Worm (Caenorhabditis elegans) whole organism, early embryonic: Measurements from ENCODE around the gene F59E11.2.

ENCODE experiments used
- B0310.2 ChIP-seq: sonication (generic microtip); optimal IDR thresholded peaks from 2 replicates; lab custom pipeline; 2016; ENCODE audit warnings: mild to moderate bottlenecking, missing genetic modification characterization, missing compliant biosample characterization
- F13C5.2 ChIP-seq: sonication (generic microtip); optimal IDR thresholded peaks from 2 replicates; lab custom pipeline; 2017; ENCODE audit warnings: mild to moderate bottlenecking, missing genetic modification characterization, inconsistent platforms, missing compliant biosample characterization
- aly-1 ChIP-seq: sonication (generic microtip); optimal IDR thresholded peaks from 2 replicates; lab custom pipeline; 2016; ENCODE audit warnings: missing genetic modification characterization, missing compliant biosample characterization
- ama-1 ChIP-seq: fragments of 150-350 bp; optimal IDR thresholded peaks from 2 replicates; lab custom pipeline; 2014
- ceh-13 ChIP-seq: fragments of 200-800 bp; sonication (Bioruptor generic); optimal IDR thresholded peaks from 2 replicates; lab custom pipeline; 2018; ENCODE audit warnings: mild to moderate bottlenecking, missing genetic modification characterization, missing compliant biosample characterization
- ceh-36 ChIP-seq: sonication (generic microtip); optimal IDR thresholded peaks from 2 replicates; lab custom pipeline; 2016; ENCODE audit warnings: missing genetic modification characterization, inconsistent platforms, missing compliant biosample characterization
- ets-7 ChIP-seq: sonication (generic microtip); optimal IDR thresholded peaks from 2 replicates; lab custom pipeline; 2016; ENCODE audit warnings: missing genotype, missing genetic modification characterization, missing compliant biosample characterization
- flt-1 ChIP-seq: fragments of 200-800 bp; sonication (Bioruptor generic); IDR thresholded peaks from 2 replicates; pipeline ENCODE4 v1.3.6; 2022; ENCODE audit warnings: missing genetic modification characterization, missing compliant biosample characterization
- hmbx-1 ChIP-seq: sonication (generic microtip); optimal IDR thresholded peaks from 2 replicates; lab custom pipeline; 2016; ENCODE audit warnings: mild to moderate bottlenecking, missing genetic modification characterization, missing compliant biosample characterization
- hmg-4 ChIP-seq: fragments of 200-800 bp; sonication (Bioruptor generic); optimal IDR thresholded peaks from 2 replicates; lab custom pipeline; 2018; ENCODE audit warnings: mild to moderate bottlenecking, missing genetic modification characterization, missing compliant biosample characterization
- hnd-1 ChIP-seq: sonication (generic microtip); optimal IDR thresholded peaks from 2 replicates; lab custom pipeline; 2016; ENCODE audit warnings: missing genetic modification characterization, missing compliant biosample characterization
- pes-1 ChIP-seq: fragments of 200-800 bp; sonication (Bioruptor generic); IDR thresholded peaks from 2 replicates; pipeline ENCODE4 v1.3.6; 2022; ENCODE audit warnings: missing genetic modification reagents, missing genetic modification characterization, missing compliant biosample characterization
- scrt-1 ChIP-seq: fragments of 200-800 bp; sonication (Bioruptor generic); IDR thresholded peaks from 2 replicates; pipeline ENCODE4 v1.3.6; 2022; ENCODE audit warnings: missing genetic modification characterization, missing compliant biosample characterization
- sea-1 ChIP-seq: fragments of 200-800 bp; sonication (Bioruptor generic); conservative IDR thresholded peaks from 2 replicates; pipeline ENCODE4 v1.3.6; 2022; ENCODE audit warnings: missing genetic modification characterization, missing compliant biosample characterization
- tbx-11 ChIP-seq: fragments of 200-800 bp; sonication (Bioruptor generic); IDR thresholded peaks from 2 replicates; pipeline ENCODE4 v1.3.6; 2022; ENCODE audit warnings: missing genetic modification characterization, missing compliant biosample characterization
- tbx-37 ChIP-seq: fragments of 200-800 bp; sonication (Bioruptor generic); conservative IDR thresholded peaks from 2 replicates; pipeline ENCODE4 v1.3.6; 2022; ENCODE audit warnings: missing genetic modification reagents, missing genetic modification characterization, missing compliant biosample characterization
- tra-4 ChIP-seq: sonication (generic microtip); optimal IDR thresholded peaks from 2 replicates; lab custom pipeline; 2017; ENCODE audit warnings: missing genetic modification characterization, missing compliant biosample characterization

The F59E11.2 gene

ce11 chrV:8991679-8992078 is 9.6 kb upstream of the F59E11.2 start, which contains the start of gene F59E11.6:
TSS of gene F59E11.6 (plus strand) at chrV:8991789.
- no peak for TF ChIP-seq tbx-37 (GFP tag; lab: Robert Waterston, UW)
- TF ChIP-seq hmg-4 (GFP tag; lab: Kevin White, UChicago): no peak
- TF ChIP-seq sea-1 (GFP tag; lab: Robert Waterston, UW): no peak
- no peak for TF ChIP-seq hmbx-1 (tag; lab: Kevin White, UChicago)
- no peak for TF ChIP-seq aly-1 (tag; lab: Kevin White, UChicago)
- no peak for TF ChIP-seq tbx-11
- no peak for TF ChIP-seq hnd-1 (tag; lab: Kevin White, UChicago)
- no peak for TF ChIP-seq pes-1 (GFP tag; lab: Robert Waterston, UW)
- TF ChIP-seq ama-1 (lab: Kevin White, UChicago): no peak
- no peak for TF ChIP-seq scrt-1 (GFP tag; lab: Robert Waterston, UW)
- TF ChIP-seq tra-4 (tag; lab: Kevin White, UChicago): no peak
- no peak for TF ChIP-seq B0310.2 (tag; lab: Kevin White, UChicago)
- no peak for TF ChIP-seq ets-7 (tag; lab: Kevin White, UChicago)
- TF ChIP-seq ceh-36: no peak
- TF ChIP-seq flt-1 (GFP tag; lab: Robert Waterston, UW): no peak
- no peak for TF ChIP-seq F13C5.2 (tag; lab: Kevin White, UChicago)

- no peak for TF ChIP-seq hmbx-1 (tag; lab: Kevin White, UChicago)
Measured at ce11 chrV:8994272-8994671, 7.0 kb upstream of the F59E11.2 start.

- TF ChIP-seq ceh-36: no peak
- TF ChIP-seq tbx-37 (GFP tag; lab: Robert Waterston, UW): no peak
- TF ChIP-seq aly-1 (tag; lab: Kevin White, UChicago): no peak
- TF ChIP-seq hmg-4 (GFP tag; lab: Kevin White, UChicago): no peak
- TF ChIP-seq scrt-1 (GFP tag; lab: Robert Waterston, UW): no peak
- TF ChIP-seq ama-1 (lab: Kevin White, UChicago): no peak
- no peak for TF ChIP-seq hnd-1 (tag; lab: Kevin White, UChicago)
- no peak for TF ChIP-seq ets-7 (tag; lab: Kevin White, UChicago)
- TF ChIP-seq F13C5.2 (tag; lab: Kevin White, UChicago): no peak
- TF ChIP-seq B0310.2 (tag; lab: Kevin White, UChicago): no peak
- TF ChIP-seq hmbx-1 (tag; lab: Kevin White, UChicago): no peak
- no peak for TF ChIP-seq ceh-13 (GFP tag; lab: Kevin White, UChicago)
Measured at ce11 chrV:8994801-8995200, 6.5 kb upstream of the F59E11.2 start, which contains the start of gene F59E11.5. TSS of gene F59E11.5 (plus strand) at chrV:8995101.

ce11 chrV:9003291-9003690 is 2.0 kb downstream of the F59E11.2 start, which contains the start of gene srx-1:
TSS of gene srx-1 (plus strand) at chrV:9003672.
- TF ChIP-seq tra-4 (tag; lab: Kevin White, UChicago) (no peak), ama-1 (lab: Kevin White, UChicago) (no peak), flt-1 (GFP tag; lab: Robert Waterston, UW) (no peak), B0310.2 (tag; lab: Kevin White, UChicago) (no peak), hnd-1 (tag; lab: Kevin White, UChicago) (no peak), tbx-11 (no peak), hmbx-1 (tag; lab: Kevin White, UChicago) (no peak)

- TF ChIP-seq ceh-13 (GFP tag; lab: Kevin White, UChicago) (no peak), F13C5.2 (tag; lab: Kevin White, UChicago) (no peak), hmbx-1 (tag; lab: Kevin White, UChicago) (no peak), ets-7 (tag; lab: Kevin White, UChicago) (no peak), scrt-1 (GFP tag; lab: Robert Waterston, UW) (no peak), sea-1 (GFP tag; lab: Robert Waterston, UW) (no peak)
Measured at ce11 chrV:9005243-9005642, 4.0 kb downstream of the F59E11.2 start, which contains the start of gene srx-3. TSS of gene srx-3 (plus strand) at chrV:9005543.

- TF ChIP-seq tra-4 (tag; lab: Kevin White, UChicago) (no peak), tbx-37 (GFP tag; lab: Robert Waterston, UW) (no peak), sea-1 (GFP tag; lab: Robert Waterston, UW) (no peak), tbx-11 (no peak), hnd-1 (tag; lab: Kevin White, UChicago) (no peak), ceh-36 (no peak), flt-1 (GFP tag; lab: Robert Waterston, UW) (no peak), B0310.2 (tag; lab: Kevin White, UChicago) (no peak), hmbx-1 (tag; lab: Kevin White, UChicago) (no peak), hmg-4 (GFP tag; lab: Kevin White, UChicago) (no peak), ets-7 (tag; lab: Kevin White, UChicago) (no peak), ceh-13 (GFP tag; lab: Kevin White, UChicago) (no peak), aly-1 (tag; lab: Kevin White, UChicago) (no peak), scrt-1 (GFP tag; lab: Robert Waterston, UW) (no peak), pes-1 (GFP tag; lab: Robert Waterston, UW) (no peak), F13C5.2 (tag; lab: Kevin White, UChicago) (no peak), ama-1 (lab: Kevin White, UChicago) (no peak)
Measured at ce11 chrV:9009175-9009574, 7.9 kb downstream of the F59E11.2 start, which contains the start of gene srx-2. TSS of gene srx-2 (plus strand) at chrV:9009475.

ce11 chrV:9013765-9014164 is 12.5 kb downstream of the F59E11.2 start, which contains the start of gene srh-201:
TSS of gene srh-201 (minus strand) at chrV:9013865.
- TF ChIP-seq pes-1 (GFP tag; lab: Robert Waterston, UW) (no peak), tbx-37 (GFP tag; lab: Robert Waterston, UW) (no peak), flt-1 (GFP tag; lab: Robert Waterston, UW) (no peak), F13C5.2 (tag; lab: Kevin White, UChicago) (no peak), hnd-1 (tag; lab: Kevin White, UChicago) (no peak), scrt-1 (GFP tag; lab: Robert Waterston, UW) (no peak), hmbx-1 (tag; lab: Kevin White, UChicago) (no peak), aly-1 (tag; lab: Kevin White, UChicago) (no peak), ets-7 (tag; lab: Kevin White, UChicago) (no peak), sea-1 (GFP tag; lab: Robert Waterston, UW) (no peak)
